Fruit fly (Drosophila melanogaster) whole organism, embryonic: ENCODE measurements around the gene cue.

Source experiments
- p53 ChIP-seq: fragments of 200-800 bp; sonication (Bioruptor generic); optimal IDR thresholded peaks from 2 replicates; lab custom pipeline; 2016; ENCODE audit warnings: missing biosample characterization, missing genetic modification characterization
- slou ChIP-seq: fragments of 200-800 bp; sonication (Bioruptor generic); optimal IDR thresholded peaks from 3 replicates; lab custom pipeline; 2016; ENCODE audit warnings: missing biosample characterization, missing genetic modification characterization

dm6 chr3L:1537353-1537752 lies 20.3 kb upstream of the cue start:
- no peak for TF ChIP-seq slou (GFP tag; lab: Kevin White, UChicago)
- no peak for TF ChIP-seq p53
